Fruit fly (Drosophila melanogaster) S2 (cell line): ENCODE data around the gene thoc6.

Source experiments
- CG8478 ChIP-seq: fragments of >200 bp; optimal IDR thresholded peaks from 2 replicates; lab custom pipeline; 2018
- CTCF ChIP-seq, 2 experiments: fragments of >200 bp; optimal IDR thresholded peaks; 2 replicates each; lab custom pipeline; 2018

dm6 chr3L:12184564-12185034, 8.9 kb downstream of the thoc6 start, which contains the start of gene Miox:
- TF ChIP-seq CG8478 (lab: Kevin White, UChicago) (no peak), CTCF (optimal IDR thresholded peaks at IDR 0.05; lab: Kevin White, UChicago) (no peak)
